Worm (Caenorhabditis elegans) whole organism, mixed stage, embryonic: ENCODE data around the gene F58G1.2.

Source experiments
- M03D4.4 ChIP-seq: sonication (generic microtip); optimal IDR thresholded peaks from 2 replicates; lab custom pipeline; 2017; ENCODE audit warnings: mild to moderate bottlenecking, missing genetic modification characterization, missing compliant biosample characterization
- bed-3 ChIP-seq: fragments of 200-800 bp; sonication (Bioruptor generic); optimal IDR thresholded peaks from 3 replicates; lab custom pipeline; 2018; ENCODE audit warnings: mild to moderate bottlenecking, missing genetic modification characterization, moderate library complexity, missing compliant biosample characterization
- ceh-83 ChIP-seq: fragments of 200-800 bp; sonication (Bioruptor generic); optimal IDR thresholded peaks from 2 replicates; lab custom pipeline; 2018; ENCODE audit warnings: mild to moderate bottlenecking, missing genetic modification characterization, missing compliant biosample characterization
- ces-1 ChIP-seq: fragments of 150-350 bp; optimal IDR thresholded peaks from 2 replicates; lab custom pipeline; 2014; ENCODE audit warnings: missing biosample characterization, missing genetic modification reagents, missing genetic modification characterization
- cnd-1 ChIP-seq: fragments of 200-800 bp; sonication (Bioruptor generic); optimal IDR thresholded peaks from 2 replicates; lab custom pipeline; 2018; ENCODE audit warnings: mild to moderate bottlenecking, missing genetic modification characterization, missing compliant biosample characterization
- drap-1 ChIP-seq: fragments of 200-800 bp; sonication (Bioruptor generic); optimal IDR thresholded peaks from 3 replicates; lab custom pipeline; 2018; ENCODE audit warnings: mild to moderate bottlenecking, missing genetic modification characterization, missing compliant biosample characterization
- elt-1 ChIP-seq: sonication (generic microtip); optimal IDR thresholded peaks from 2 replicates; lab custom pipeline; 2017; ENCODE audit warnings: missing genetic modification characterization, mild to moderate bottlenecking, missing compliant biosample characterization, antibody characterized with exemption, moderate library complexity, borderline replicate concordance; ENCODE audit not compliant: insufficient read depth
- flh-1 ChIP-seq: fragments of 200-800 bp; sonication (Bioruptor generic); optimal IDR thresholded peaks from 2 replicates; lab custom pipeline; 2018; ENCODE audit warnings: mild to moderate bottlenecking, missing genetic modification characterization, moderate library complexity, missing compliant biosample characterization
- ham-2 ChIP-seq: fragments of 200-800 bp; sonication (Bioruptor generic); optimal IDR thresholded peaks from 2 replicates; lab custom pipeline; 2018; ENCODE audit warnings: mild to moderate bottlenecking, missing genetic modification characterization, missing compliant biosample characterization
- hlh-1 ChIP-seq: fragments of 150-350 bp; optimal IDR thresholded peaks from 2 replicates; lab custom pipeline; 2014; ENCODE audit warnings: missing biosample characterization, missing genetic modification reagents, missing genetic modification characterization
- lin-13 ChIP-seq: fragments of 150-350 bp; optimal IDR thresholded peaks from 2 replicates; lab custom pipeline; 2014; ENCODE audit warnings: missing biosample characterization, missing genetic modification characterization
- lin-32 ChIP-seq: fragments of 200-800 bp; sonication (Bioruptor generic); optimal IDR thresholded peaks from 2 replicates; lab custom pipeline; 2018; ENCODE audit warnings: mild to moderate bottlenecking, missing genetic modification characterization, missing compliant biosample characterization
- lsy-2 ChIP-seq: fragments of 150-350 bp; optimal IDR thresholded peaks from 2 replicates; lab custom pipeline; 2014; ENCODE audit warnings: missing biosample characterization, missing genetic modification characterization
- mab-5 ChIP-seq: fragments of 150-350 bp; optimal IDR thresholded peaks from 2 replicates; lab custom pipeline; 2014; ENCODE audit warnings: missing biosample characterization, missing genetic modification characterization
- mep-1 ChIP-seq: fragments of 150-350 bp; optimal IDR thresholded peaks from 2 replicates; lab custom pipeline; 2017; ENCODE audit warnings: missing biosample characterization, missing genetic modification reagents, missing genetic modification characterization, inconsistent platforms
- mls-2 ChIP-seq: sonication (generic microtip); optimal IDR thresholded peaks from 2 replicates; lab custom pipeline; 2016; ENCODE audit warnings: mild to moderate bottlenecking, missing genetic modification characterization, moderate library complexity, missing compliant biosample characterization
- nhr-2 ChIP-seq: fragments of 150-350 bp; optimal IDR thresholded peaks from 2 replicates; lab custom pipeline; 2014; ENCODE audit warnings: missing biosample characterization, missing genetic modification characterization
- nhr-237 ChIP-seq: fragments of 150-350 bp; optimal IDR thresholded peaks from 2 replicates; lab custom pipeline; 2014; ENCODE audit warnings: missing biosample characterization, missing genetic modification characterization
- nhr-28 ChIP-seq: fragments of 150-350 bp; optimal IDR thresholded peaks from 2 replicates; lab custom pipeline; 2014; ENCODE audit warnings: missing biosample characterization, missing genetic modification characterization
- nhr-76 ChIP-seq: sonication (generic microtip); optimal IDR thresholded peaks from 2 replicates; lab custom pipeline; 2017; ENCODE audit warnings: missing biosample characterization, missing genetic modification characterization
- pha-4 ChIP-seq: fragments of 150-350 bp; optimal IDR thresholded peaks from 2 replicates; lab custom pipeline; 2018; ENCODE audit warnings: missing biosample characterization, missing genetic modification reagents, missing genetic modification characterization
- sem-2 ChIP-seq: fragments of 200-800 bp; sonication (Bioruptor generic); optimal IDR thresholded peaks from 2 replicates; lab custom pipeline; 2018; ENCODE audit warnings: mild to moderate bottlenecking, missing genetic modification characterization, missing compliant biosample characterization
- snpc-4 ChIP-seq: fragments of 150-350 bp; optimal IDR thresholded peaks from 2 replicates; lab custom pipeline; 2014; ENCODE audit warnings: missing biosample characterization, missing genetic modification characterization
- sptf-1 ChIP-seq: sonication (generic microtip); optimal IDR thresholded peaks from 2 replicates; lab custom pipeline; 2017; ENCODE audit warnings: mild to moderate bottlenecking, missing genetic modification characterization, moderate library complexity, missing compliant biosample characterization
- tbx-8 ChIP-seq: fragments of 200-800 bp; sonication (Bioruptor generic); optimal IDR thresholded peaks from 2 replicates; lab custom pipeline; 2018; ENCODE audit warnings: mild to moderate bottlenecking, missing genetic modification characterization, moderate library complexity, missing compliant biosample characterization
- unc-120 ChIP-seq: sonication (generic microtip); optimal IDR thresholded peaks from 2 replicates; lab custom pipeline; 2017; ENCODE audit warnings: missing genetic modification characterization, missing compliant biosample characterization; ENCODE audit not compliant: poor library complexity, severe bottlenecking
- unc-39 ChIP-seq: fragments of 150-350 bp; optimal IDR thresholded peaks from 2 replicates; lab custom pipeline; 2014; ENCODE audit warnings: missing biosample characterization, missing genetic modification characterization
- unc-62 ChIP-seq: fragments of 150-350 bp; optimal IDR thresholded peaks from 2 replicates; lab custom pipeline; 2014; ENCODE audit warnings: missing biosample characterization, missing genetic modification reagents, missing genetic modification characterization
- ztf-11 ChIP-seq: fragments of 150-350 bp; optimal IDR thresholded peaks from 2 replicates; lab custom pipeline; 2014; ENCODE audit warnings: missing biosample characterization, missing genetic modification characterization

Gene F58G1.2

ce11 chrII:12879758-12880157 lies 39.1 kb downstream of the F58G1.2 start:
- TF ChIP-seq nhr-237 (no peak), pha-4 (tag; lab: Kevin White, UChicago) (no peak)

DNA sequence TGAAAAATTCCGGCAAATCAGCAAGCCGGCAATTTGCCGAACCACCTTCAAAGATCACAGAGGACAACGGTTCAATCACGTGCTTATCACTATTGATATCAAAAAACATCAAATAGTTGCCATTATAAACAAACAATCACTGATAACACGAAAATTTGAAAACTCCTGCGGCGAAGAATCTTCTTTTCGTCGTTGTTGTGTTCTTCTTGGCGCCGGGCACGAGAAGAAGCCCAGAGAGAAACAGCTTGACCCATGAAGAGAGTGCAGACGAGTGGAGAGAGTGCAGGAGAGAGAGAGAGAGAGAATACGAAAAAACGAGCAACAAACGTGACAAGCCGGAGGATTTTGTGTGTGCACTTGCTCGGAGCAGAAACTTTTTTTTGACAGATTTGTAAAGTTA lies 40.1 kb downstream of the F58G1.2 start:
- TF ChIP-seq sptf-1 (tag; lab: Kevin White, UChicago) (no peak), ham-2 (GFP tag; lab: Kevin White, UChicago) (no peak), bed-3 (GFP tag; lab: Kevin White, UChicago) (no peak), lin-32 (no peak), unc-39 (tag; lab: Kevin White, UChicago) (no peak), lin-13 (tag; lab: Kevin White, UChicago) (no peak)

- TF ChIP-seq nhr-28 (tag; lab: Kevin White, UChicago) = no peak
- TF ChIP-seq unc-62 (GFP tag; lab: Kevin White, UChicago) = no peak
- TF ChIP-seq nhr-76 = no peak
- no peak for TF ChIP-seq elt-1 (tag; lab: Kevin White, UChicago)
- no peak for TF ChIP-seq bed-3 (GFP tag; lab: Kevin White, UChicago)
- TF ChIP-seq sptf-1 (tag; lab: Kevin White, UChicago) = no peak
- TF ChIP-seq snpc-4 (tag; lab: Kevin White, UChicago) = no peak
- TF ChIP-seq drap-1 (GFP tag; lab: Kevin White, UChicago) = no peak
- no peak for TF ChIP-seq mab-5 (tag; lab: Kevin White, UChicago)
- no peak for TF ChIP-seq ztf-11 (tag; lab: Kevin White, UChicago)
- no peak for TF ChIP-seq unc-120 (tag; lab: Kevin White, UChicago)
- no peak for TF ChIP-seq tbx-8 (GFP tag; lab: Kevin White, UChicago)
- no peak for TF ChIP-seq lsy-2 (tag; lab: Kevin White, UChicago)
Measured at ce11 chrII:12878071-12878668, 40.6 kb downstream of the F58G1.2 start, which contains the start of gene gsy-1. gsy-1 (minus strand) TSS chrII:12878121.

- TF ChIP-seq ces-1 (GFP tag; lab: Kevin White, UChicago) (no peak), hlh-1 (tag; lab: Kevin White, UChicago) (no peak), bed-3 (GFP tag; lab: Kevin White, UChicago) (no peak), mep-1 (tag; lab: Kevin White, UChicago) (no peak), unc-120 (tag; lab: Kevin White, UChicago) (no peak), nhr-28 (tag; lab: Kevin White, UChicago) (no peak), cnd-1 (tag; lab: Kevin White, UChicago) (no peak), M03D4.4 (no peak), sem-2 (GFP tag; lab: Kevin White, UChicago) (no peak), ham-2 (GFP tag; lab: Kevin White, UChicago) (no peak), ceh-83 (GFP tag; lab: Kevin White, UChicago) (no peak), ztf-11 (tag; lab: Kevin White, UChicago) (no peak), mls-2 (tag; lab: Kevin White, UChicago) (no peak), unc-62 (GFP tag; lab: Kevin White, UChicago) (no peak), flh-1 (GFP tag; lab: Kevin White, UChicago) (no peak)
Measured at ce11 chrII:12866079-12866478, 52.7 kb downstream of the F58G1.2 start.

ce11 chrII:12865604-12866003 lies 53.2 kb downstream of the F58G1.2 start, which contains the start of gene snf-5:
snf-5 (minus strand) TSS chrII:12865785.
- no peak for TF ChIP-seq flh-1 (GFP tag; lab: Kevin White, UChicago)
- no peak for TF ChIP-seq lin-32
- TF ChIP-seq ztf-11 (tag; lab: Kevin White, UChicago) = no peak
- TF ChIP-seq ham-2 (GFP tag; lab: Kevin White, UChicago) = no peak
- no peak for TF ChIP-seq nhr-2 (tag; lab: Kevin White, UChicago)
- TF ChIP-seq nhr-28 (tag; lab: Kevin White, UChicago) = no peak
- TF ChIP-seq cnd-1 (tag; lab: Kevin White, UChicago) = no peak
